Fruit fly (Drosophila melanogaster): Measurements from ENCODE around the gene CG16782.

DNA sequence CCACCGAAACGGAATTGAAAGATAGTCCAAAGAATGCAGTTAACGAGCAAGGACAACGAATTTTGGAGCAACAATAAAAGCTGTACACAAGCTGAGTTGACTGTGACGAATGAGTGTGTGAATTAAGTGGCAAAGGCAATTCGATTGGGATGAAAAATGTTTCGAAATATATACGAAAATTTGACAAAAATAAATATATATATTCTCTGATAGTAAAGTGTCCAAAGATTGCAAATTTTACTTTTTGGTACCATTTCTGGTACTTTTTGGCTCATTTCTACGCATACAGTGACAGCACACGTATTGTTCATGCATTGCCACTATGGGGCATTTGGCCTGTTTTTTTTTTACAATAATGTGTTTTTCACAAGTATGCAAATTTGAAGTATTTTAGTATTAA, 3.9 kb upstream of the CG16782 start, which contains the start of gene CG16781:
- TF ChIP-seq CG8478 (optimal IDR thresholded peaks at IDR 0.05) (no peak), CTCF (optimal IDR thresholded peaks at IDR 0.05) (no peak)
